Worm (Caenorhabditis elegans) whole organism, late embryonic: ENCODE measurements around the gene Y39G8B.9.
"Not testable (repeated sequence)": the region's sequence is repeated elsewhere in the genome, so short reads cannot be mapped to it uniquely, and the experiment has no call there.

Experiments used
- C38D4.7 ChIP-seq: fragments of 200-800 bp; sonication (Bioruptor generic); optimal IDR thresholded peaks from 2 replicates; lab custom pipeline; 2018; ENCODE audit warnings: mild to moderate bottlenecking, missing genetic modification characterization, moderate library complexity, missing compliant biosample characterization
- Y22D7AL.16 ChIP-seq: sonication (generic microtip); optimal IDR thresholded peaks from 2 replicates; lab custom pipeline; 2016; ENCODE audit warnings: missing genetic modification characterization, missing compliant biosample characterization
- ahr-1 ChIP-seq: sonication (generic microtip); optimal IDR thresholded peaks from 2 replicates; lab custom pipeline; 2016; ENCODE audit warnings: missing genetic modification characterization, missing compliant biosample characterization
- ama-1 ChIP-seq: fragments of 150-350 bp; optimal IDR thresholded peaks from 2 replicates; lab custom pipeline; 2014
- ceh-14 ChIP-seq: sonication (generic microtip); optimal IDR thresholded peaks from 2 replicates; lab custom pipeline; 2016; ENCODE audit warnings: missing genotype, missing genetic modification characterization, missing compliant biosample characterization
- ceh-18 ChIP-seq: sonication (generic microtip); optimal IDR thresholded peaks from 2 replicates; lab custom pipeline; 2016; ENCODE audit warnings: missing genetic modification characterization, missing compliant biosample characterization
- ceh-19 ChIP-seq: fragments of 200-800 bp; sonication (Bioruptor generic); optimal IDR thresholded peaks from 2 replicates; lab custom pipeline; 2018; ENCODE audit warnings: mild to moderate bottlenecking, missing genetic modification characterization, missing compliant biosample characterization
- ceh-2 ChIP-seq: sonication (generic microtip); optimal IDR thresholded peaks from 2 replicates; lab custom pipeline; 2016; ENCODE audit warnings: missing genotype, missing genetic modification characterization, missing compliant biosample characterization
- ceh-30 ChIP-seq: fragments of 150-350 bp; optimal IDR thresholded peaks from 2 replicates; lab custom pipeline; 2014; ENCODE audit warnings: missing biosample characterization, missing genetic modification characterization
- ceh-31 ChIP-seq: sonication (generic microtip); optimal IDR thresholded peaks from 2 replicates; lab custom pipeline; 2016; ENCODE audit warnings: missing genetic modification characterization, missing compliant biosample characterization
- ceh-45 ChIP-seq: fragments of 200-800 bp; sonication (Bioruptor generic); IDR thresholded peaks from 2 replicates; pipeline ENCODE4 v1.3.6; 2022; ENCODE audit warnings: missing genetic modification reagents, missing genetic modification characterization, missing compliant biosample characterization
- ceh-48 ChIP-seq: sonication (generic microtip); optimal IDR thresholded peaks from 2 replicates; lab custom pipeline; 2016; ENCODE audit warnings: missing genetic modification characterization, inconsistent platforms, missing compliant biosample characterization
- ceh-9 ChIP-seq: sonication (generic microtip); optimal IDR thresholded peaks from 2 replicates; lab custom pipeline; 2016; ENCODE audit warnings: mild to moderate bottlenecking, missing genetic modification characterization, inconsistent platforms, missing compliant biosample characterization
- elt-2 ChIP-seq: sonication (generic microtip); optimal IDR thresholded peaks from 2 replicates; lab custom pipeline; 2016; ENCODE audit warnings: missing genetic modification reagents, missing genetic modification characterization, missing compliant biosample characterization
- gmeb-2 ChIP-seq: sonication (generic microtip); optimal IDR thresholded peaks from 2 replicates; lab custom pipeline; 2016; ENCODE audit warnings: missing genetic modification characterization, inconsistent platforms, missing compliant biosample characterization
- hlh-13 ChIP-seq: fragments of 200-800 bp; sonication (Bioruptor generic); optimal IDR thresholded peaks from 2 replicates; lab custom pipeline; 2018; ENCODE audit warnings: mild to moderate bottlenecking, missing genetic modification characterization, missing compliant biosample characterization
- hlh-15 ChIP-seq: sonication (generic microtip); optimal IDR thresholded peaks from 2 replicates; lab custom pipeline; 2016; ENCODE audit warnings: missing genetic modification characterization, missing compliant biosample characterization
- hlh-30 ChIP-seq: sonication (generic microtip); optimal IDR thresholded peaks from 2 replicates; lab custom pipeline; 2017; ENCODE audit warnings: antibody characterized with exemption, missing genetic modification characterization, missing compliant biosample characterization; ENCODE audit not compliant: insufficient read depth
- hlh-6 ChIP-seq: sonication (generic microtip); optimal IDR thresholded peaks from 2 replicates; lab custom pipeline; 2016; ENCODE audit warnings: missing genotype, missing genetic modification characterization, missing compliant biosample characterization
- lim-6 ChIP-seq: sonication (generic microtip); optimal IDR thresholded peaks from 2 replicates; lab custom pipeline; 2016; ENCODE audit warnings: missing genetic modification characterization, missing compliant biosample characterization
- lin-11 ChIP-seq: fragments of 200-800 bp; sonication (Bioruptor generic); optimal IDR thresholded peaks from 2 replicates; lab custom pipeline; 2018; ENCODE audit warnings: mild to moderate bottlenecking, missing genetic modification characterization, missing compliant biosample characterization
- nfya-1 ChIP-seq: sonication (generic microtip); optimal IDR thresholded peaks from 2 replicates; lab custom pipeline; 2017; ENCODE audit warnings: missing genetic modification characterization, mild to moderate bottlenecking, missing compliant biosample characterization, antibody characterized with exemption, moderate library complexity
- nhr-232 ChIP-seq: sonication (generic microtip); optimal IDR thresholded peaks from 2 replicates; lab custom pipeline; 2016; ENCODE audit warnings: missing genetic modification characterization, missing compliant biosample characterization
- npax-4 ChIP-seq: sonication (generic microtip); optimal IDR thresholded peaks from 2 replicates; lab custom pipeline; 2016; ENCODE audit warnings: missing genetic modification characterization, missing compliant biosample characterization
- pag-3 ChIP-seq: sonication (generic microtip); optimal IDR thresholded peaks from 2 replicates; lab custom pipeline; 2016; ENCODE audit warnings: missing compliant biosample characterization, missing genetic modification characterization, borderline replicate concordance
- pat-9 ChIP-seq: fragments of 200-800 bp; sonication (Bioruptor generic); optimal IDR thresholded peaks from 2 replicates; lab custom pipeline; 2018; ENCODE audit warnings: mild to moderate bottlenecking, missing genetic modification characterization, moderate library complexity, missing compliant biosample characterization
- sox-4 ChIP-seq: sonication (generic microtip); optimal IDR thresholded peaks from 2 replicates; lab custom pipeline; 2017; ENCODE audit warnings: mild to moderate bottlenecking, missing genetic modification characterization, inconsistent platforms, missing compliant biosample characterization
- tbx-7 ChIP-seq: sonication (generic microtip); optimal IDR thresholded peaks from 2 replicates; lab custom pipeline; 2016; ENCODE audit warnings: missing genotype, missing genetic modification characterization, missing compliant biosample characterization
- unc-3 ChIP-seq, 2 experiments: fragments of 200-800 bp in 1 of 2; sonication (Bioruptor generic) in 1 of 2; sonication (generic microtip) in 1 of 2; conservative IDR thresholded peaks in 1 of 2; optimal IDR thresholded peaks in 1 of 2; 2 replicates each; pipeline versions ENCODE4 v1.3.6 to Lab custom; 2016 to 2022; ENCODE audit warnings: missing compliant biosample characterization in 2 of 2, missing genetic modification characterization in 2 of 2, missing genetic modification reagents in 1 of 2
- unc-55 ChIP-seq: sonication (generic microtip); optimal IDR thresholded peaks from 2 replicates; lab custom pipeline; 2017; ENCODE audit warnings: missing biosample characterization, missing genetic modification reagents, missing genetic modification characterization

Gene Y39G8B.9

ce11 chrII:13994934-13995333 is 13.8 kb downstream of the Y39G8B.9 start, which contains the start of gene Y39G8B.7:
Y39G8B.7 (minus strand) TSS chrII:13995034.
- TF ChIP-seq unc-3 (GFP tag; conservative IDR thresholded peaks at IDR 0.05; lab: Robert Waterston, UW) (no peak), unc-3 (tag; optimal IDR thresholded peaks at IDR 0.05; lab: Kevin White, UChicago) (no peak), tbx-7 (tag; lab: Kevin White, UChicago) (no peak), Y22D7AL.16 (no peak), gmeb-2 (tag; lab: Kevin White, UChicago) (no peak), ceh-30 (tag; lab: Kevin White, UChicago) (no peak), C38D4.7 (no peak), ceh-48 (tag; lab: Kevin White, UChicago) (no peak), hlh-13 (no peak)
- TF ChIP-seq, all 69 proteins: peak for 0

- TF ChIP-seq ceh-30 (tag; lab: Kevin White, UChicago) (no peak), lin-11 (tag; lab: Kevin White, UChicago) (no peak), nfya-1 (tag; lab: Kevin White, UChicago) (no peak), lim-6 (tag; lab: Kevin White, UChicago) (no peak)
Observed at ce11 chrII:13997477-13997876, 16.3 kb downstream of the Y39G8B.9 start, which contains the start of gene F01D5.1. F01D5.1 (minus strand) TSS chrII:13997581.

ce11 chrII:13997989-13998388 is 16.8 kb downstream of the Y39G8B.9 start:
- TF ChIP-seq hlh-30 (tag; lab: Kevin White, UChicago), result no peak
- no peak for TF ChIP-seq ceh-14 (tag; lab: Kevin White, UChicago)
- TF ChIP-seq ceh-30 (tag; lab: Kevin White, UChicago), result no peak
- no peak for TF ChIP-seq ceh-45
- no peak for TF ChIP-seq pat-9 (tag; lab: Kevin White, UChicago)
- TF ChIP-seq elt-2 (tag; lab: Kevin White, UChicago), result peak; percentile 13
- TF ChIP-seq tbx-7 (tag; lab: Kevin White, UChicago), result no peak
- TF ChIP-seq nhr-232 (tag; lab: Kevin White, UChicago), result no peak

- TF ChIP-seq ceh-18 (tag; lab: Kevin White, UChicago) (no peak), hlh-6 (tag; lab: Kevin White, UChicago) (no peak), ceh-30 (tag; lab: Kevin White, UChicago) (no peak), sox-4 (tag; lab: Kevin White, UChicago) (no peak), ceh-31 (tag; lab: Kevin White, UChicago) (no peak), Y22D7AL.16 (no peak), gmeb-2 (tag; lab: Kevin White, UChicago) (no peak), unc-55 (GFP tag; lab: Kevin White, UChicago) (no peak), ceh-19 (GFP tag; lab: Kevin White, UChicago) (no peak), pat-9 (tag; lab: Kevin White, UChicago) (no peak), hlh-30 (tag; lab: Kevin White, UChicago) (no peak), npax-4 (tag; lab: Kevin White, UChicago) (no peak), hlh-15 (tag; lab: Kevin White, UChicago) (no peak)
Observed at ce11 chrII:13998964-13999363, 17.8 kb downstream of the Y39G8B.9 start, which contains the start of gene F01D5.2. F01D5.2 (minus strand) TSS chrII:13999064.

ce11 chrII:14000044-14000443 is 18.9 kb downstream of the Y39G8B.9 start, which contains the start of gene F01D5.3:
F01D5.3 (minus strand) TSS chrII:14000144.
- TF ChIP-seq ceh-9 (tag; lab: Kevin White, UChicago); ahr-1; ceh-30 (tag; lab: Kevin White, UChicago): not testable (repeated sequence)

ce11 chrII:14002200-14002599 is 21.0 kb downstream of the Y39G8B.9 start, which contains the start of gene F01D5.5:
F01D5.5 (minus strand) TSS chrII:14002300.
- no peak for TF ChIP-seq ama-1 (lab: Kevin White, UChicago)
- TF ChIP-seq pag-3 (tag; lab: Kevin White, UChicago), result no peak
- no peak for TF ChIP-seq ceh-2
- TF ChIP-seq, all 69 proteins: peak for 0
